Worm (Caenorhabditis elegans): ENCODE data around the gene oac-37.

oac-37 gene

DNA sequence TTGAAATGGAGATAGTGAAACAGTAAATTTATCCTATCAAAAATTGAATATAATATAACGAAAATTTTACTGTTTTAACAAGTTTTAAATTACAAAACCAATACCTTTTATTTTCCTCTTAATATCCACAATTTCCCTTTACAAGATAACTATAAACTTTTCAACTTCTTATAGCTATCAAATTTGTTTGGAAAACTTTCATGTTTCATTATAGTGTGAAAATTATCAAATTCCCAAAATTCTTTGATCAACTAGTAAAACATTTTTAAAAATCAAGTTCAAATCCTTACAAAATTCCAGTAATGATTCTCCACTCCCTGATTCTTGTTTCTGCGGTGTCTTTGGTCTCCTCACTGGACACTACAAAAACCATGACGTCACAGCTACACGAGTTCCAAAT, 36.4 kb downstream of the oac-37 start, which contains the start of gene R05A10.1:
TSS of gene R05A10.1 (plus strand) at position 301 of the 400 bp plus-strand sequence.
- TF ChIP-seq pat-9 (tag; optimal IDR thresholded peaks at IDR 0.05) = no peak
- no peak for TF ChIP-seq elt-2 (tag; optimal IDR thresholded peaks at IDR 0.05)
- TF ChIP-seq ceh-2 (tag; optimal IDR thresholded peaks at IDR 0.05) = no peak
- no peak for TF ChIP-seq fax-1 (tag; optimal IDR thresholded peaks at IDR 0.05)
- TF ChIP-seq unc-86 (tag; optimal IDR thresholded peaks at IDR 0.05) = no peak
- no peak for TF ChIP-seq tbx-2 (tag; optimal IDR thresholded peaks at IDR 0.05)

DNA sequence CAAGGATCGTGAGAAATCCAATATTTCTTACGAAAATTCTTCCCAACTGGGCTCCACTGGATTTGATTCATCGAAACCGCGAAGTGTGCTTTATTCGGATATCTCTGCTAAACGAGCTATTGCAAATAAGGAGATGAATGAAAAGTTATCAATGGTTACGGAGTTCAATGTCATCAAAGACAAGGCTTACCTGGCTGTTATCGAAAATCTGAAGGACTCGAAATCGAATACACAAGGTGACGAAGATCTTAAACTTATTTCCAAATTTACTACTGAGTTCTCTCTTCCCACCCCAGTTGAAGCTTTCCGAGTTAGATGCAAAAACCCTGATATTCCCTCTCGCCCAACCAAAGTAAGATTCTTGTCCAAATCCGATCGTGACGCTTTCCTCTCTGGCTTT, 40.6 kb downstream of the oac-37 start:
- TF ChIP-seq ceh-18 (tag; optimal IDR thresholded peaks at IDR 0.05) = no peak

DNA sequence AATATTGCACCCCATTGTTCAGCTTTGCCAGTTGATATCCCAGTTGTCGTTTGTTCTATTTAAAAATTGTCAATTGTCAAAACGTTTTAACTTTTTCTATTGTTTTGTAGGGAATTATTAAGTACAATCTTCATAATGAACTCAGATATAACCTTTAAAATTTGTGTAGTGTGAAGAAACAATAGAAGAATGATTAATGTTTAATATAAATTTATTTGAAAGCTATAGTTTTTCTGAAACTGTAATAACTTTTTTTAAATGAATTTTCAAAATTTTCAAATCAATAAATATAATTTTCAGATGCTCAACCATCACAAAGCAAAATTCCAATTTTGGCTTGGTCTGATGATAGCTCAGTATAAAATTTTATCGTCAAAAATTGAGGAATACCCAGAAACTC, 46.2 kb downstream of the oac-37 start, which contains the start of gene K01G12.22:
TSS of gene K01G12.22 (plus strand) at position 301 of the 400 bp plus-strand sequence.
- TF ChIP-seq hlh-13 (GFP tag; optimal IDR thresholded peaks at IDR 0.05) (no peak), pat-9 (tag; optimal IDR thresholded peaks at IDR 0.05) (no peak), ceh-34 (tag; optimal IDR thresholded peaks at IDR 0.05) (no peak)

DNA sequence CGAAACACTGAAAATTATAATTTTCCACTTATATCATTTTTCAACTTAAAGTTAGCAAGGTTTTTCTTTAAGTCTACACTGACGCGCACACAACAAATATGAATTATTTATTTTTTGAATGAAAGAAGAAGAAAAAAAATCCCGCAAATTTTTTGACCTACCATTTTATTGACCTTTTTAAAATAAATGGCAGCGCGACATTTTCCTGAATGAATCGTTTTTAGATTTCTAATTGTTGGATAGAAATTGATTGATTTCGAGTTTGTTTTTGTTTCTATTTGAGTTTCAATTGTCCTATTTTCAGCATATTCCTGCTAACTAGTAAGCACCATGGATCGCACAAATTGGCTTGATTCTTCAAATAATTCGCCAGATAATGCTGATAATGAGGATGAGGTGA, 47.5 kb downstream of the oac-37 start, which contains the start of gene K01G12.3:
TSS of gene K01G12.3 (plus strand) at position 301 of the 400 bp plus-strand sequence.
- no peak for TF ChIP-seq ceh-48 (tag; optimal IDR thresholded peaks at IDR 0.05)

DNA sequence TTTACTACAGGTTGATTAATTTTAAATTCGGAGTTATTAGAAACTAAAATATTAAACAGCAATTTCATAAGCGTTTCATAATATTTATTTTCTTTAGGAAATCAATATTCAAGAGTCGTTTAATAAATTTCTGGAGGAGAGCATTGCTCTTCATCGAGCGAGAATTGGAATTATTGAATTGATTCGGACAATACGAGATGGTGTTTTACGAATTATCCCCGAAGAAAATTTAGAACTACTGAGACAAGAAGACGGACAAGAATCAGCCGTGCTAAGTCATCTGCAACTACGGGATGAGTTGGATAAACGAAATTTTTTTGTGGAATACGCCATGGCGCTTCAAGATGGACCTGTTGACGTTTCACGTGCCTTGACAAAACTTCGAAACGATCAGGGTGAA, 48.6 kb downstream of the oac-37 start:
- TF ChIP-seq eyg-1 (tag; optimal IDR thresholded peaks at IDR 0.05) (no peak), ceh-24 (tag; optimal IDR thresholded peaks at IDR 0.05) (no peak), ceh-30 (tag; optimal IDR thresholded peaks at IDR 0.05) (no peak), zip-5 (tag; optimal IDR thresholded peaks at IDR 0.05) (no peak), fax-1 (tag; optimal IDR thresholded peaks at IDR 0.05) (no peak), odd-2 (tag; optimal IDR thresholded peaks at IDR 0.05) (no peak)

DNA sequence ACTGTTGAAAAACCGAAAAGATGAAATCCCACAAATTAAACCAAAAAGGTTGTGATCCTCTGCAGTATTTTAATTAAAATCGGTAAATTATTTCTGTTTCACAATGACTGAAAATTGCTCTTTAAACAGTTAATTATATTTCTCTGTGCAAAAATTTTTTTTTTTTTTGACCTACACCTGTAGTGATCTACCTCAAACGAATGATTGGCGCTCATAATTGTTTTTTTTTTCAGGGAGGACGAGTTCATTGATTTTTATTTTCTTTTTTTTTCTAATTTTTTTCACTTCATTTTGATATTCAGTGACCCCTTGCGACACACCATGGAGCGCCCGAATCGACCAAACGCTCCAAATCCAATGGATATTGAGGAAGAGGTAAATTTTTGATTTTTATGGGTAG, 50.5 kb downstream of the oac-37 start, which contains the start of gene F02H6.2:
TSS of gene F02H6.2 (plus strand) at position 301 of the 400 bp plus-strand sequence.
- TF ChIP-seq ahr-1 (tag; optimal IDR thresholded peaks at IDR 0.05) = no peak
